Worm (Caenorhabditis elegans): ENCODE data around the gene H04J21.1.

ce11 chrIII:2349956-2350355, 21.8 kb downstream of the H04J21.1 start:
- TF ChIP-seq elt-3 (tag; optimal IDR thresholded peaks at IDR 0.05) (no peak), nfya-1 (tag; optimal IDR thresholded peaks at IDR 0.05; ENCODE audit: insufficient read depth) (no peak), aly-2 (tag; optimal IDR thresholded peaks at IDR 0.05) (no peak), nhr-28 (tag; optimal IDR thresholded peaks at IDR 0.05) (no peak), nhr-11 (tag; optimal IDR thresholded peaks at IDR 0.05) (no peak), ZK546.5 (tag; optimal IDR thresholded peaks at IDR 0.05) (no peak), pha-4 (tag; optimal IDR thresholded peaks at IDR 0.05) (no peak), elt-2 (tag; optimal IDR thresholded peaks at IDR 0.05) (no peak), ama-1 (optimal IDR thresholded peaks at IDR 0.05) (no peak), pqm-1 (tag; optimal IDR thresholded peaks at IDR 0.05) (no peak)

Data from whole organism, L3 larva.